Fruit fly (Drosophila melanogaster) whole organism, embryonic: ENCODE results near the gene CG12784.

Experiments used
- Antp ChIP-seq: fragments of 200-800 bp; sonication (Bioruptor generic); optimal IDR thresholded peaks from 3 replicates; lab custom pipeline; 2016; ENCODE audit warnings: missing biosample characterization, missing genetic modification characterization
- CG11247 ChIP-seq: fragments of 200-800 bp; sonication (Bioruptor generic); IDR thresholded peaks from 2 replicates; pipeline ENCODE4 v1.3.6; 2022; ENCODE audit warnings: missing biosample characterization, missing genetic modification characterization
- CG13894 ChIP-seq: fragments of 200-800 bp; sonication (Bioruptor generic); optimal IDR thresholded peaks from 3 replicates; lab custom pipeline; 2018; ENCODE audit warnings: missing biosample characterization, mild to moderate bottlenecking, missing genetic modification characterization, moderate library complexity
- CG14441 ChIP-seq: fragments of 200-800 bp; sonication (Bioruptor generic); IDR thresholded peaks from 2 replicates; pipeline ENCODE4 v1.3.6; 2022; ENCODE audit warnings: missing biosample characterization, missing genetic modification characterization
- CG1603 ChIP-seq: fragments of 200-800 bp; sonication (Bioruptor generic); optimal IDR thresholded peaks from 2 replicates; lab custom pipeline; 2019; ENCODE audit warnings: missing biosample characterization, mild to moderate bottlenecking, missing genetic modification characterization, moderate library complexity
- CG17829 ChIP-seq: fragments of 200-800 bp; optimal IDR thresholded peaks from 2 replicates; lab custom pipeline; 2019; ENCODE audit warnings: missing biosample characterization, mild to moderate bottlenecking, missing genetic modification characterization, moderate library complexity
- CG17912 ChIP-seq: fragments of 200-800 bp; sonication (Bioruptor generic); optimal IDR thresholded peaks from 2 replicates; lab custom pipeline; 2018; ENCODE audit warnings: missing biosample characterization, mild to moderate bottlenecking, missing genetic modification characterization
- CG1832 ChIP-seq: fragments of 200-800 bp; sonication (Bioruptor generic); optimal IDR thresholded peaks from 2 replicates; lab custom pipeline; 2017; ENCODE audit warnings: missing biosample characterization, mild to moderate bottlenecking, missing genetic modification characterization, inconsistent platforms
- CG30403 ChIP-seq: fragments of 200-800 bp; sonication (Bioruptor generic); optimal IDR thresholded peaks from 3 replicates; lab custom pipeline; 2016; ENCODE audit warnings: missing biosample characterization, missing genetic modification characterization
- CG3281 ChIP-seq: fragments of 200-800 bp; sonication (Bioruptor generic); optimal IDR thresholded peaks from 3 replicates; lab custom pipeline; 2017; ENCODE audit warnings: missing biosample characterization, mild to moderate bottlenecking, missing genetic modification characterization
- CG33213 ChIP-seq: fragments of 200-800 bp; sonication (Bioruptor generic); optimal IDR thresholded peaks from 3 replicates; lab custom pipeline; 2016; ENCODE audit warnings: missing biosample characterization, missing genetic modification characterization
- CG3847 ChIP-seq: fragments of 200-800 bp; sonication (Bioruptor generic); IDR thresholded peaks from 2 replicates; pipeline ENCODE4 v1.3.6; 2022; ENCODE audit warnings: missing biosample characterization, missing genetic modification characterization
- CG4328 ChIP-seq: fragments of 200-800 bp; sonication (Bioruptor generic); optimal IDR thresholded peaks from 3 replicates; lab custom pipeline; 2017; ENCODE audit warnings: missing biosample characterization, missing genetic modification reagents, missing genetic modification characterization
- CG4730 ChIP-seq: fragments of 200-800 bp; sonication (Bioruptor generic); IDR thresholded peaks from 2 replicates; pipeline ENCODE4 v1.3.6; 2022; ENCODE audit warnings: missing biosample characterization, missing genetic modification characterization
- CG5180 ChIP-seq: fragments of 200-800 bp; sonication (Bioruptor generic); optimal IDR thresholded peaks from 3 replicates; lab custom pipeline; 2017; ENCODE audit warnings: missing biosample characterization, missing genetic modification characterization, mild to moderate bottlenecking, moderate library complexity, missing genetic modification reagents
- CG6791 ChIP-seq: fragments of 200-800 bp; sonication (Bioruptor generic); IDR thresholded peaks from 3 replicates; pipeline ENCODE4 v1.3.6; 2022; ENCODE audit warnings: missing biosample characterization, missing genetic modification characterization; ENCODE audit not compliant: partially characterized antibody
- CG7987 ChIP-seq: fragments of 200-800 bp; sonication (Bioruptor generic); optimal IDR thresholded peaks from 2 replicates; lab custom pipeline; 2018; ENCODE audit warnings: missing biosample characterization, mild to moderate bottlenecking, missing genetic modification characterization, moderate library complexity
- CG8089 ChIP-seq: fragments of 200-800 bp; sonication (Bioruptor generic); optimal IDR thresholded peaks from 3 replicates; lab custom pipeline; 2016; ENCODE audit warnings: missing biosample characterization, missing genetic modification characterization
- CG8478 ChIP-seq: fragments of >200 bp; optimal IDR thresholded peaks from 2 replicates; lab custom pipeline; 2018
- D ChIP-seq, 2 experiments: fragments of 200-800 bp in 1 of 2; fragments of >200 bp in 1 of 2; sonication (Bioruptor generic) in 1 of 2; optimal IDR thresholded peaks; 2 replicates in 1 of 2; 3 replicates in 1 of 2; lab custom pipeline; 2017; ENCODE audit warnings: mild to moderate bottlenecking in 1 of 2, missing biosample characterization in 1 of 2, missing genetic modification characterization in 1 of 2, missing genetic modification reagents in 1 of 2
- D19A ChIP-seq: fragments of 200-800 bp; optimal IDR thresholded peaks from 3 replicates; lab custom pipeline; 2019; ENCODE audit warnings: missing biosample characterization, mild to moderate bottlenecking, missing genetic modification characterization, moderate library complexity
- Dad ChIP-seq: fragments of 200-800 bp; sonication (Bioruptor generic); optimal IDR thresholded peaks from 3 replicates; lab custom pipeline; 2016; ENCODE audit warnings: missing biosample characterization, missing genetic modification characterization
- Gsc ChIP-seq: fragments of 200-800 bp; sonication (Bioruptor generic); IDR thresholded peaks from 2 replicates; pipeline ENCODE4 v1.3.6; 2022; ENCODE audit warnings: missing biosample characterization, missing genetic modification characterization
- HmgZ ChIP-seq: fragments of 200-800 bp; sonication (Bioruptor generic); optimal IDR thresholded peaks from 2 replicates; lab custom pipeline; 2018; ENCODE audit warnings: missing biosample characterization, mild to moderate bottlenecking, missing genetic modification characterization
- Jarid2 ChIP-seq: fragments of 200-800 bp; sonication (Bioruptor generic); optimal IDR thresholded peaks from 3 replicates; lab custom pipeline; 2017; ENCODE audit warnings: mild to moderate bottlenecking, missing biosample characterization, missing genetic modification reagents, missing genetic modification characterization
- MESR4 ChIP-seq: fragments of 200-800 bp; sonication (Bioruptor generic); optimal IDR thresholded peaks from 2 replicates; lab custom pipeline; 2018; ENCODE audit warnings: missing biosample characterization, mild to moderate bottlenecking, missing genetic modification characterization, moderate library complexity
- NC2α ChIP-seq: fragments of 200-800 bp; sonication (Bioruptor generic); optimal IDR thresholded peaks from 2 replicates; lab custom pipeline; 2016; ENCODE audit warnings: missing biosample characterization, missing genetic modification characterization
- NFAT ChIP-seq: fragments of 200-800 bp; sonication (Bioruptor generic); IDR thresholded peaks from 2 replicates; pipeline ENCODE4 v1.3.6; 2022; ENCODE audit warnings: missing biosample characterization, missing genetic modification characterization
- PHDP ChIP-seq: fragments of 200-800 bp; sonication (Bioruptor generic); optimal IDR thresholded peaks from 3 replicates; lab custom pipeline; 2018; ENCODE audit warnings: missing biosample characterization, mild to moderate bottlenecking, missing genetic modification characterization, moderate library complexity
- Pdp1 ChIP-seq, 2 experiments: fragments of 200-800 bp; sonication (Bioruptor generic); optimal IDR thresholded peaks; 3 replicates each; lab custom pipeline; 2016; ENCODE audit warnings: missing biosample characterization in 2 of 2, missing genetic modification characterization in 2 of 2, mild to moderate bottlenecking in 1 of 2, moderate library complexity in 1 of 2
- Tbp ChIP-seq: fragments of >200 bp; optimal IDR thresholded peaks from 2 replicates; lab custom pipeline; 2018; ENCODE audit warnings: missing biosample characterization, missing genetic modification characterization
- Vsx1 ChIP-seq: fragments of 200-800 bp; sonication (Bioruptor generic); optimal IDR thresholded peaks from 2 replicates; lab custom pipeline; 2017; ENCODE audit warnings: missing biosample characterization, mild to moderate bottlenecking, missing genetic modification characterization, missing genetic modification reagents
- bbx ChIP-seq: fragments of 200-800 bp; sonication (Bioruptor generic); IDR thresholded peaks from 2 replicates; pipeline ENCODE4 v1.3.6; 2022; ENCODE audit warnings: missing biosample characterization, missing genetic modification characterization; ENCODE audit not compliant: partially characterized antibody
- croc ChIP-seq: fragments of 200-800 bp; sonication (Bioruptor generic); conservative IDR thresholded peaks from 3 replicates; pipeline ENCODE4 v1.3.6; 2022; ENCODE audit warnings: missing biosample characterization, missing genetic modification characterization
- crol ChIP-seq: fragments of 200-800 bp; sonication (Bioruptor generic); IDR thresholded peaks from 2 replicates; pipeline ENCODE4 v1.3.6; 2022; ENCODE audit warnings: missing biosample characterization, missing genetic modification characterization
- dan ChIP-seq: fragments of 200-800 bp; sonication (Bioruptor generic); IDR thresholded peaks from 2 replicates; pipeline ENCODE4 v1.3.6; 2022; ENCODE audit warnings: missing biosample characterization, missing genetic modification characterization
- dati ChIP-seq: fragments of 200-800 bp; sonication (Bioruptor generic); IDR thresholded peaks from 2 replicates; pipeline ENCODE4 v1.3.6; 2022; ENCODE audit warnings: missing biosample characterization, missing genetic modification characterization
- dmrt11E ChIP-seq: fragments of 200-800 bp; sonication (Bioruptor generic); optimal IDR thresholded peaks from 3 replicates; lab custom pipeline; 2018; ENCODE audit warnings: missing biosample characterization, mild to moderate bottlenecking, missing genetic modification characterization, moderate library complexity
- dmrt99B ChIP-seq: fragments of 200-800 bp; sonication (Bioruptor generic); optimal IDR thresholded peaks from 2 replicates; lab custom pipeline; 2018; ENCODE audit warnings: missing biosample characterization, mild to moderate bottlenecking, missing genetic modification characterization, moderate library complexity
- emc ChIP-seq: fragments of 200-800 bp; sonication (Bioruptor generic); optimal IDR thresholded peaks from 2 replicates; lab custom pipeline; 2016; ENCODE audit warnings: missing biosample characterization, missing genetic modification characterization
- eve ChIP-seq, 2 experiments: fragments of >200 bp; optimal IDR thresholded peaks; 2 replicates each; lab custom pipeline; 2017; ENCODE audit warnings: missing biosample characterization in 2 of 2, missing genetic modification characterization in 2 of 2
- ftz-f1 ChIP-seq: fragments of 200-800 bp; sonication (Bioruptor generic); optimal IDR thresholded peaks from 2 replicates; lab custom pipeline; 2016; ENCODE audit warnings: missing biosample characterization, missing genetic modification characterization
- gsb-n ChIP-seq: fragments of 200-800 bp; sonication (Bioruptor generic); optimal IDR thresholded peaks from 3 replicates; lab custom pipeline; 2018; ENCODE audit warnings: missing biosample characterization, mild to moderate bottlenecking, missing genetic modification characterization
- hbn ChIP-seq: fragments of 200-800 bp; sonication (Bioruptor generic); IDR thresholded peaks from 2 replicates; pipeline ENCODE4 v1.3.6; 2022; ENCODE audit warnings: missing biosample characterization, missing genetic modification characterization; ENCODE audit not compliant: partially characterized antibody
- lbe ChIP-seq: fragments of 200-800 bp; sonication (Bioruptor generic); optimal IDR thresholded peaks from 2 replicates; lab custom pipeline; 2016; ENCODE audit warnings: missing biosample characterization, mild to moderate bottlenecking, missing genetic modification characterization
- lilli ChIP-seq: fragments of 200-800 bp; sonication (Bioruptor generic); optimal IDR thresholded peaks from 3 replicates; lab custom pipeline; 2016; ENCODE audit warnings: missing biosample characterization, missing genetic modification characterization
- org-1 ChIP-seq: fragments of 200-800 bp; sonication (Bioruptor generic); optimal IDR thresholded peaks from 2 replicates; lab custom pipeline; 2017; ENCODE audit warnings: missing biosample characterization, missing genetic modification characterization
- pb ChIP-seq: fragments of 200-800 bp; sonication (Bioruptor generic); optimal IDR thresholded peaks from 3 replicates; lab custom pipeline; 2016; ENCODE audit warnings: missing biosample characterization, missing genetic modification characterization
- row ChIP-seq: fragments of 200-800 bp; sonication (Bioruptor generic); IDR thresholded peaks from 3 replicates; pipeline ENCODE4 v1.3.6; 2022; ENCODE audit warnings: missing biosample characterization, missing genetic modification characterization
- stc ChIP-seq: fragments of 200-800 bp; sonication (Bioruptor generic); IDR thresholded peaks from 2 replicates; pipeline ENCODE4 v1.3.6; 2022; ENCODE audit warnings: missing biosample characterization, missing genetic modification characterization
- usp ChIP-seq: fragments of >200 bp; optimal IDR thresholded peaks from 2 replicates; lab custom pipeline; 2017; ENCODE audit warnings: missing biosample characterization, missing genetic modification characterization

Gene CG12784

dm6 chr3R:15792427-15792826, 29.5 kb downstream of the CG12784 start, which contains the start of gene Acyp2 (continued):
- TF ChIP-seq NC2α (GFP tag; lab: Kevin White, UChicago) (no peak), eve (GFP tag; optimal IDR thresholded peaks at IDR 0.05; lab: Kevin White, UChicago) (no peak), usp (no peak), NFAT (GFP tag; lab: Robert Waterston, UW) (no peak; the same call in 1 of the 2 replicates), lilli (GFP tag; lab: Kevin White, UChicago) (peak; percentile 54), D (optimal IDR thresholded peaks at IDR 0.05; lab: Kevin White, UChicago) (no peak), D (GFP tag; optimal IDR thresholded peaks at IDR 0.05; lab: Kevin White, UChicago) (no peak), hbn (GFP tag; lab: Robert Waterston, UW) (peak; percentile 48; the same call in 1 of the 2 replicates), croc (no peak), Dad (GFP tag; lab: Kevin White, UChicago) (no peak), MESR4 (GFP tag; lab: Kevin White, UChicago) (peak; percentile 51), CG30403 (GFP tag; lab: Kevin White, UChicago) (peak; percentile 40), CG3847 (peak; percentile 25; the same call in 1 of the 2 replicates), CG33213 (GFP tag; lab: Kevin White, UChicago) (peak; percentile 64), bbx (GFP tag; lab: Robert Waterston, UW) (peak; percentile 60), CG11247 (no peak), gsb-n (tag; lab: Kevin White, UChicago) (no peak), CG14441 (GFP tag; lab: Robert Waterston, UW) (0 out of 2 replicates have a peak, but pooled peaks have one; percentile 17), Jarid2 (GFP tag; lab: Kevin White, UChicago) (no peak), Vsx1 (GFP tag; lab: Kevin White, UChicago) (no peak), CG17912 (GFP tag; lab: Kevin White, UChicago) (no peak), org-1 (GFP tag; lab: Kevin White, UChicago) (no peak), CG5180 (no peak), dati (no peak), Pdp1 (GFP tag; optimal IDR thresholded peaks at IDR 0.05; lab: Kevin White, UChicago) (peak in 1 of 2 experiments; percentile 48), Tbp (GFP tag; lab: Kevin White, UChicago) (no peak), crol (GFP tag; lab: Robert Waterston, UW) (no peak), CG4328 (GFP tag; lab: Kevin White, UChicago) (no peak), CG1603 (tag; lab: Kevin White, UChicago) (peak; percentile 77), lbe (no peak), CG3281 (GFP tag; lab: Kevin White, UChicago) (peak; percentile 49), CG1832 (GFP tag; lab: Kevin White, UChicago) (no peak), CG17829 (tag; lab: Kevin White, UChicago) (peak; percentile 45), CG7987 (peak; percentile 9), CG13894 (tag; lab: Kevin White, UChicago) (no peak), emc (GFP tag; lab: Kevin White, UChicago) (no peak), HmgZ (peak; percentile 70), Antp (GFP tag; lab: Kevin White, UChicago) (peak; percentile 46), CG4730 (GFP tag; lab: Robert Waterston, UW) (no peak), CG6791 (peak; percentile 53; the same call in 2 of the 3 replicates), Gsc (GFP tag; lab: Robert Waterston, UW) (no peak), dmrt99B (no peak), pb (GFP tag; lab: Kevin White, UChicago) (no peak), PHDP (tag; lab: Kevin White, UChicago) (no peak), D19A (tag; lab: Kevin White, UChicago) (no peak), ftz-f1 (GFP tag; lab: Kevin White, UChicago) (no peak), CG8089 (GFP tag; lab: Kevin White, UChicago) (no peak), dan (GFP tag; lab: Robert Waterston, UW) (no peak), stc (GFP tag; lab: Robert Waterston, UW) (no peak), dmrt11E (tag; lab: Kevin White, UChicago) (no peak), row (GFP tag; lab: Robert Waterston, UW) (peak; percentile 52), CG8478 (lab: Kevin White, UChicago) (no peak)
